Fruit fly (Drosophila melanogaster): Measurements from ENCODE around the gene CG42367.

CG42367 gene

DNA sequence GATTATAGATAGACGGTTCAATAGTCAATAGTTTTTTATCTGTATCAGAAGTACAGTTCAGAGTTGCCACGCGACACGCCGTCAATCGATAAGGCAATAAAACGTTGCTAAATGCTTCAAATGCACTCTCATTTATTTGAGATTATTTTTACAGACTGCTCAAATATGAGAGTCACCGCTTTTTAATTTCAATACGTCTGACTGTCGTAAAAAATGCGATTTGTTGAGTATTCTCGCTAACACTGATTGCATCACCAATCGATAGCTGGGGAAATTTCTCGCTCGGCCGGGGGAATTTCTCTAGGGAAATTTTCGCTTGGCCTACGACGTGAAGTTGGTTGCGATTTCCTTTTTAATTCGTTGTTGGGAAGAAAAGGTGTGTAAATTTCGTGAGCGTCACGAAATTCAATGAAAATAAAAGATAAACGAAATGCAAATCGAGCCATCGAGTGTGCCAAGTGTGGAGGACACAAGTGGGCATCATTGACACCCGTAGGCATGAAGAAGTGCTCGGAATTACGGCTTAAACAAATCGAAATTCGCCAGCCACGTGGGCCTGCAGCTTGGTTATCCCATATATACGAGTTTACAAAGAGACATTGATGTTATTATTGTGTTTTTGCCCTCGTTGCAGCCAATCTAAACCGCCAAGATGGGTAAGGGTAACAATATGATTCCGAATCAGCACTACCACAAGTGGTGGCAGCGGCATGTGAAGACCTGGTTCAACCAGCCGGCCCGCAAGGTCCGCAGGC is 36.8 kb downstream of the CG42367 start, which contains the start of the genes Dref and RpL13 (continued):
- TF ChIP-seq HmgD (GFP tag; optimal IDR thresholded peaks at IDR 0.05) (peak; percentile 77), fu2 (GFP tag; optimal IDR thresholded peaks at IDR 0.05) (peak; percentile 86), CG3995 (GFP tag; optimal IDR thresholded peaks at IDR 0.05) (peak; percentile 77), zf30C (GFP tag; optimal IDR thresholded peaks at IDR 0.05) (peak; percentile 63), Doc2 (GFP tag; IDR thresholded peaks at IDR 0.05) (no peak), Jarid2 (GFP tag; optimal IDR thresholded peaks at IDR 0.05) (no peak), Hand (GFP tag; optimal IDR thresholded peaks at IDR 0.05) (peak; percentile 86), CG15514 (GFP tag; optimal IDR thresholded peaks at IDR 0.05) (peak; percentile 93), scrt (GFP tag; optimal IDR thresholded peaks at IDR 0.05) (peak; percentile 85), pros (GFP tag; optimal IDR thresholded peaks at IDR 0.05) (peak; percentile 60), CG2889 (GFP tag; IDR thresholded peaks at IDR 0.05) (no peak), CG3281 (GFP tag; optimal IDR thresholded peaks at IDR 0.05) (peak; percentile 95), CG2712 (tag; optimal IDR thresholded peaks at IDR 0.05) (peak; percentile 85), CG1024 (GFP tag; IDR thresholded peaks at IDR 0.05) (peak; percentile 69), ewg (GFP tag; optimal IDR thresholded peaks at IDR 0.05) (peak; percentile 75), Eip74EF (GFP tag; optimal IDR thresholded peaks at IDR 0.05) (peak in 1 of 2 experiments; percentile 84), danr (GFP tag; IDR thresholded peaks at IDR 0.05) (no peak), Sry-δ (GFP tag; optimal IDR thresholded peaks at IDR 0.05) (peak; percentile 92), ase (GFP tag; IDR thresholded peaks at IDR 0.05) (peak; percentile 73; the same call in 2 of the 3 replicates), CG17328 (GFP tag; IDR thresholded peaks at IDR 0.05) (peak; percentile 88), Ada2b (GFP tag; IDR thresholded peaks at IDR 0.05) (peak; percentile 62; the same call in 1 of the 2 replicates), YL-1 (GFP tag; optimal IDR thresholded peaks at IDR 0.05) (peak; percentile 100), B-H2 (GFP tag; optimal IDR thresholded peaks at IDR 0.05) (peak; percentile 93), gem (tag; optimal IDR thresholded peaks at IDR 0.05) (peak; percentile 73), nerfin-2 (GFP tag; IDR thresholded peaks at IDR 0.05; ENCODE audit: partially characterized antibody) (peak; percentile 83), Pdp1 (GFP tag; optimal IDR thresholded peaks at IDR 0.05) (peak; percentile 79 to 99), CG6683 (GFP tag; optimal IDR thresholded peaks at IDR 0.05) (peak; percentile 84), stwl (tag; optimal IDR thresholded peaks at IDR 0.05) (peak; percentile 76), CG7839 (tag; optimal IDR thresholded peaks at IDR 0.05) (peak; percentile 82), rib (GFP tag; IDR thresholded peaks at IDR 0.05) (peak; percentile 27; the same call in 1 of the 2 replicates), CG11456 (GFP tag; IDR thresholded peaks at IDR 0.05) (peak; percentile 87), CG15011 (GFP tag; optimal IDR thresholded peaks at IDR 0.05) (peak; percentile 90), CG34422 (GFP tag; IDR thresholded peaks at IDR 0.05) (peak; percentile 77; the same call in 2 of the 3 replicates), maf-S (GFP tag; optimal IDR thresholded peaks at IDR 0.05) (peak; percentile 78), CG9727 (GFP tag; optimal IDR thresholded peaks at IDR 0.05) (peak; percentile 95), CG12299 (tag; optimal IDR thresholded peaks at IDR 0.05) (peak; percentile 91), CG4854 (GFP tag; optimal IDR thresholded peaks at IDR 0.05) (peak; percentile 86), ro (GFP tag; IDR thresholded peaks at IDR 0.05) (no peak), Neu2 (GFP tag; optimal IDR thresholded peaks at IDR 0.05; ENCODE audit: borderline replicate concordance) (peak; percentile 52), CG16779 (GFP tag; IDR thresholded peaks at IDR 0.05) (peak; percentile 59), dimm (GFP tag; IDR thresholded peaks at IDR 0.05) (no peak; the same call in 1 of the 2 replicates), CG9437 (GFP tag; optimal IDR thresholded peaks at IDR 0.05) (peak; percentile 83), dpn (GFP tag; optimal IDR thresholded peaks at IDR 0.05) (peak; percentile 64 to 88), CG11696 (GFP tag; IDR thresholded peaks at IDR 0.05) (peak; percentile 72), sug (tag; optimal IDR thresholded peaks at IDR 0.05) (peak; percentile 90), knrl (GFP tag; IDR thresholded peaks at IDR 0.05; ENCODE audit: partially characterized antibody) (peak; percentile 81), crc (GFP tag; optimal IDR thresholded peaks at IDR 0.05) (peak; percentile 80), pfk (GFP tag; optimal IDR thresholded peaks at IDR 0.05) (peak; percentile 85)

Measured in whole organism, embryonic.